Fruit fly (Drosophila melanogaster): ENCODE data around the gene CG1394.

Gene CG1394

DNA sequence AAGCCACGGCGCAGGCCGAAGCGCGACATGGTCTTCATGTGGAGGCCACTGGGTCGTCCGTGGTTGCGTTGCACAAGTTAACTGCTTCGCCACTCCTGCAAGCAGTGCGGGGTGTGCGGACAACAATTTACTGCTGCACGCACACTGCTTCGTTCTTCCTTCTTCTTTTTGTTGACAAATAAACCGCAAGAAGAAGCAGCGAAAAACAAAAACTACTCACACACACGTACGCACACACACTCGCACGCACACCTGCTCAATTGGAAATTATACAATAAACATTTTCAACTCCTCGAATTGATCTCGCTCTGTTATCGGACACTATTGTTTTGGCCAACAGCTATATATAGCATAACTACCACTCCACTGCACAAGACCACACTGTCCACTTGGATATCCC is 46.9 kb downstream of the CG1394 start:
- TF ChIP-seq CG17801 (GFP tag; optimal IDR thresholded peaks at IDR 0.05; ENCODE audit: partially characterized antibody): no peak

Data from ovary, adult (tissue).